Worm (Caenorhabditis elegans): ENCODE data around the gene W06F12.3.

- TF ChIP-seq lin-14 (GFP tag; optimal IDR thresholded peaks at IDR 0.05) (peak; percentile 25), ama-1 (optimal IDR thresholded peaks at IDR 0.05) (no peak), lin-13 (GFP tag; optimal IDR thresholded peaks at IDR 0.05) (peak; percentile 39), snpc-4 (tag; optimal IDR thresholded peaks at IDR 0.05) (no peak), ceh-88 (GFP tag; IDR thresholded peaks at IDR 0.05) (no peak), hlh-4 (tag; optimal IDR thresholded peaks at IDR 0.05) (no peak), ceh-82 (tag; optimal IDR thresholded peaks at IDR 0.05) (no peak)
Measured at ce11 chrIII:13766704-13767323, 32.0 kb downstream of the W06F12.3 start.
